Worm (Caenorhabditis elegans) whole organism, young adult: ENCODE data around the gene Y54F10AR.1.
"Not testable (repeated sequence)": the region's sequence is repeated elsewhere in the genome, so short reads cannot be mapped to it uniquely, and the experiment has no call there.

ENCODE experiments used
- atf-7 ChIP-seq: sonication (generic microtip); optimal IDR thresholded peaks from 2 replicates; lab custom pipeline; 2017; ENCODE audit warnings: mild to moderate bottlenecking, missing genetic modification characterization, missing compliant biosample characterization
- ceh-58 ChIP-seq: fragments of 200-800 bp; sonication (Bioruptor generic); IDR thresholded peaks from 2 replicates; pipeline ENCODE4 v1.3.6; 2022; ENCODE audit warnings: missing genetic modification characterization, missing compliant biosample characterization
- ekl-4 ChIP-seq: fragments of 200-800 bp; sonication (Bioruptor generic); IDR thresholded peaks from 2 replicates; pipeline ENCODE4 v1.3.6; 2022; ENCODE audit warnings: missing genetic modification reagents, missing genetic modification characterization, missing compliant biosample characterization
- lsy-27 ChIP-seq: sonication (generic microtip); optimal IDR thresholded peaks from 2 replicates; lab custom pipeline; 2017; ENCODE audit warnings: missing genetic modification characterization, mild to moderate bottlenecking, missing compliant biosample characterization, antibody characterized with exemption, missing genotype, borderline replicate concordance; ENCODE audit not compliant: insufficient read depth
- nfya-1 ChIP-seq: sonication (generic microtip); optimal IDR thresholded peaks from 2 replicates; lab custom pipeline; 2017; ENCODE audit warnings: antibody characterized with exemption, missing compliant biosample characterization, missing genetic modification characterization, borderline replicate concordance; ENCODE audit not compliant: insufficient read depth
- pha-4 ChIP-seq: fragments of 150-350 bp; sonication (generic microtip); optimal IDR thresholded peaks from 2 replicates; lab custom pipeline; 2014; ENCODE audit warnings: missing biosample characterization, missing genetic modification reagents, missing genetic modification characterization
- sea-2 ChIP-seq: fragments of 200-800 bp; sonication (Bioruptor generic); IDR thresholded peaks from 2 replicates; pipeline ENCODE4 v1.3.6; 2022; ENCODE audit warnings: missing genetic modification characterization, missing compliant biosample characterization
- tbp1 ChIP-seq: fragments of 200-800 bp; sonication (Bioruptor generic); optimal IDR thresholded peaks from 2 replicates; lab custom pipeline; 2018; ENCODE audit warnings: mild to moderate bottlenecking, missing genetic modification characterization, missing compliant biosample characterization
- unc-130 ChIP-seq: sonication (generic microtip); optimal IDR thresholded peaks from 2 replicates; lab custom pipeline; 2016; ENCODE audit warnings: missing genetic modification reagents, missing genetic modification characterization, missing compliant biosample characterization
- zim-3 ChIP-seq: sonication (generic microtip); optimal IDR thresholded peaks from 2 replicates; lab custom pipeline; 2017; ENCODE audit warnings: mild to moderate bottlenecking, missing genetic modification characterization, moderate library complexity, missing compliant biosample characterization
- ztf-18 ChIP-seq: sonication (generic microtip); optimal IDR thresholded peaks from 2 replicates; lab custom pipeline; 2016; ENCODE audit warnings: missing genotype, mild to moderate bottlenecking, missing genetic modification characterization, missing compliant biosample characterization

ce11 chrIII:2583302-2583701 lies 7.8 kb upstream of the Y54F10AR.1 start:
- not testable (repeated sequence) for TF ChIP-seq tbp1; ceh-58 (GFP tag; lab: Robert Waterston, UW); ztf-18 (tag; lab: Kevin White, UChicago); pha-4 (tag; lab: Kevin White, UChicago); ekl-4 (GFP tag; lab: Robert Waterston, UW); nfya-1 (tag; lab: Kevin White, UChicago); sea-2 (GFP tag; lab: Robert Waterston, UW); zim-3; unc-130; lsy-27 (tag; lab: Kevin White, UChicago); atf-7 (tag; lab: Kevin White, UChicago)
